Fruit fly (Drosophila melanogaster) whole organism, embryonic: ENCODE results near the gene GluClalpha.

Experiments
- Awh ChIP-seq: fragments of 200-800 bp; sonication (Bioruptor generic); IDR thresholded peaks from 2 replicates; pipeline ENCODE4, ENCODE4 v1.3.6; 2022; ENCODE audit warnings: missing biosample characterization, missing genetic modification characterization
- C15 ChIP-seq: fragments of 200-800 bp; sonication (Bioruptor generic); IDR thresholded peaks from 3 replicates; pipeline ENCODE4 v1.3.6; 2022; ENCODE audit warnings: missing biosample characterization, missing genetic modification characterization
- CG10543 ChIP-seq: fragments of 200-800 bp; sonication (Bioruptor generic); optimal IDR thresholded peaks from 3 replicates; lab custom pipeline; 2017; ENCODE audit warnings: missing biosample characterization, mild to moderate bottlenecking, missing genetic modification characterization, moderate library complexity
- CG13123 ChIP-seq: fragments of 200-800 bp; sonication (Bioruptor generic); optimal IDR thresholded peaks from 2 replicates; lab custom pipeline; 2016; ENCODE audit warnings: missing biosample characterization, missing genetic modification characterization
- CG17802 ChIP-seq: fragments of 200-800 bp; sonication (Bioruptor generic); optimal IDR thresholded peaks from 2 replicates; lab custom pipeline; 2018; ENCODE audit warnings: missing biosample characterization, mild to moderate bottlenecking, missing genetic modification characterization, moderate library complexity
- CG1792 ChIP-seq: fragments of 200-800 bp; sonication (Bioruptor generic); optimal IDR thresholded peaks from 2 replicates; lab custom pipeline; 2016; ENCODE audit warnings: missing biosample characterization, missing genetic modification characterization
- CG18476 ChIP-seq: fragments of 200-800 bp; sonication (Bioruptor generic); optimal IDR thresholded peaks from 2 replicates; lab custom pipeline; 2016; ENCODE audit warnings: missing biosample characterization, mild to moderate bottlenecking, missing genetic modification characterization
- CG18764 ChIP-seq: fragments of 200-800 bp; sonication (Bioruptor generic); optimal IDR thresholded peaks from 3 replicates; lab custom pipeline; 2016; ENCODE audit warnings: missing biosample characterization, missing genetic modification characterization
- CG2199 ChIP-seq: fragments of 200-800 bp; sonication (Bioruptor generic); IDR thresholded peaks from 3 replicates; pipeline ENCODE4 v1.3.6; 2022; ENCODE audit warnings: missing biosample characterization, missing genetic modification characterization
- CG2678 ChIP-seq: fragments of 200-800 bp; sonication (Bioruptor generic); optimal IDR thresholded peaks from 3 replicates; lab custom pipeline; 2019; ENCODE audit warnings: missing biosample characterization, mild to moderate bottlenecking, missing genetic modification characterization, moderate library complexity
- CG2712 ChIP-seq: fragments of 200-800 bp; optimal IDR thresholded peaks from 3 replicates; lab custom pipeline; 2019; ENCODE audit warnings: missing biosample characterization, mild to moderate bottlenecking, missing genetic modification characterization, moderate library complexity
- CG30431 ChIP-seq: fragments of 200-800 bp; sonication (Bioruptor generic); optimal IDR thresholded peaks from 2 replicates; lab custom pipeline; 2017; ENCODE audit warnings: missing biosample characterization, missing genetic modification characterization
- CG31388 ChIP-seq: fragments of 200-800 bp; sonication (Bioruptor generic); optimal IDR thresholded peaks from 2 replicates; lab custom pipeline; 2016; ENCODE audit warnings: missing biosample characterization, missing genetic modification characterization
- CG3281 ChIP-seq: fragments of 200-800 bp; sonication (Bioruptor generic); optimal IDR thresholded peaks from 3 replicates; lab custom pipeline; 2017; ENCODE audit warnings: missing biosample characterization, mild to moderate bottlenecking, missing genetic modification characterization
- CG4707 ChIP-seq: fragments of 200-800 bp; sonication (Bioruptor generic); optimal IDR thresholded peaks from 2 replicates; lab custom pipeline; 2018; ENCODE audit warnings: missing biosample characterization, mild to moderate bottlenecking, missing genetic modification characterization, moderate library complexity
- CG6175 ChIP-seq: fragments of 200-800 bp; sonication (Bioruptor generic); IDR thresholded peaks from 3 replicates; pipeline ENCODE4 v1.3.6; 2022; ENCODE audit warnings: missing biosample characterization, missing genetic modification characterization
- CG9817 ChIP-seq: fragments of 200-800 bp; sonication (Bioruptor generic); optimal IDR thresholded peaks from 2 replicates; lab custom pipeline; 2018; ENCODE audit warnings: missing biosample characterization, mild to moderate bottlenecking, missing genetic modification characterization, moderate library complexity
- Camta ChIP-seq: fragments of 200-800 bp; sonication (Bioruptor generic); optimal IDR thresholded peaks from 2 replicates; lab custom pipeline; 2016; ENCODE audit warnings: missing biosample characterization, missing genetic modification characterization
- D19A ChIP-seq: fragments of 200-800 bp; optimal IDR thresholded peaks from 3 replicates; lab custom pipeline; 2019; ENCODE audit warnings: missing biosample characterization, mild to moderate bottlenecking, missing genetic modification characterization, moderate library complexity
- Dref ChIP-seq: fragments of 200-800 bp; sonication (Bioruptor generic); IDR thresholded peaks from 2 replicates; pipeline ENCODE4 v1.3.6; 2022; ENCODE audit warnings: missing biosample characterization, missing genetic modification characterization
- E2f2 ChIP-seq: fragments of 200-800 bp; sonication (Bioruptor generic); IDR thresholded peaks from 2 replicates; pipeline ENCODE4 v1.3.6; 2022; ENCODE audit warnings: missing biosample characterization, missing genetic modification characterization
- Ets65A ChIP-seq: fragments of 200-800 bp; sonication (Bioruptor generic); peaks from one replicate; lab custom pipeline; 2016; ENCODE audit warnings: missing biosample characterization, missing genetic modification characterization
- Hand ChIP-seq: fragments of 200-800 bp; sonication (Bioruptor generic); optimal IDR thresholded peaks from 2 replicates; lab custom pipeline; 2017; ENCODE audit warnings: mild to moderate bottlenecking, missing biosample characterization, missing genetic modification reagents, missing genetic modification characterization
- Lpt ChIP-seq: fragments of >200 bp; optimal IDR thresholded peaks from 2 replicates; lab custom pipeline; 2018; ENCODE audit warnings: missing biosample characterization, missing genetic modification characterization
- NC2α ChIP-seq: fragments of 200-800 bp; sonication (Bioruptor generic); optimal IDR thresholded peaks from 2 replicates; lab custom pipeline; 2016; ENCODE audit warnings: missing biosample characterization, missing genetic modification characterization
- Nf-YB ChIP-seq: fragments of 200-800 bp; sonication (Bioruptor generic); optimal IDR thresholded peaks from 3 replicates; lab custom pipeline; 2019; ENCODE audit warnings: missing biosample characterization, mild to moderate bottlenecking, missing genetic modification characterization, moderate library complexity
- Pdp1 ChIP-seq, 2 experiments: fragments of 200-800 bp; sonication (Bioruptor generic); optimal IDR thresholded peaks; 3 replicates each; lab custom pipeline; 2016; ENCODE audit warnings: missing biosample characterization in 2 of 2, missing genetic modification characterization in 2 of 2, mild to moderate bottlenecking in 1 of 2, moderate library complexity in 1 of 2
- Rx ChIP-seq: fragments of 200-800 bp; sonication (Bioruptor generic); IDR thresholded peaks from 2 replicates; pipeline ENCODE4 v1.3.6; 2022; ENCODE audit warnings: missing biosample characterization, missing genetic modification characterization
- Sin3A ChIP-seq: fragments of >200 bp; optimal IDR thresholded peaks from 2 replicates; lab custom pipeline; 2018
- Six4 ChIP-seq: fragments of 200-800 bp; sonication (Bioruptor generic); optimal IDR thresholded peaks from 2 replicates; lab custom pipeline; 2016; ENCODE audit warnings: missing biosample characterization, missing genetic modification characterization
- ac ChIP-seq: fragments of 200-800 bp; sonication (Bioruptor generic); optimal IDR thresholded peaks from 3 replicates; lab custom pipeline; 2017; ENCODE audit warnings: missing biosample characterization, mild to moderate bottlenecking, missing genetic modification characterization
- aop ChIP-seq: fragments of 200-800 bp; sonication (Bioruptor generic); IDR thresholded peaks from 2 replicates; pipeline ENCODE4 v1.3.6; 2022; ENCODE audit warnings: missing biosample characterization, missing genetic modification characterization
- ap ChIP-seq: fragments of 200-800 bp; sonication (Bioruptor generic); IDR thresholded peaks from 2 replicates; pipeline ENCODE4 v1.3.6; 2022; ENCODE audit warnings: missing biosample characterization, missing genetic modification characterization
- bab2 ChIP-seq: fragments of 200-800 bp; sonication (Bioruptor generic); optimal IDR thresholded peaks from 2 replicates; lab custom pipeline; 2016; ENCODE audit warnings: missing biosample characterization, missing genetic modification characterization
- bsh ChIP-seq, 2 experiments: fragments of 200-800 bp; sonication (Bioruptor generic); optimal IDR thresholded peaks; 2 replicates each; lab custom pipeline; 2017 to 2018; ENCODE audit warnings: mild to moderate bottlenecking in 2 of 2, missing biosample characterization in 2 of 2, missing genetic modification characterization in 2 of 2, moderate library complexity in 1 of 2
- btn ChIP-seq: fragments of 200-800 bp; sonication (Bioruptor generic); optimal IDR thresholded peaks from 2 replicates; lab custom pipeline; 2016; ENCODE audit warnings: missing biosample characterization, missing genetic modification characterization
- cg ChIP-seq: fragments of 200-800 bp; sonication (Bioruptor generic); optimal IDR thresholded peaks from 3 replicates; lab custom pipeline; 2019; ENCODE audit warnings: missing biosample characterization, mild to moderate bottlenecking, missing genetic modification characterization, moderate library complexity
- ewg ChIP-seq: fragments of 200-800 bp; sonication (Bioruptor generic); optimal IDR thresholded peaks from 3 replicates; lab custom pipeline; 2017; ENCODE audit warnings: mild to moderate bottlenecking, missing biosample characterization, missing genetic modification reagents, missing genetic modification characterization
- hkb ChIP-seq, 2 experiments: fragments of 200-800 bp in 1 of 2; fragments of >200 bp in 1 of 2; sonication (Bioruptor generic) in 1 of 2; IDR thresholded peaks in 1 of 2; optimal IDR thresholded peaks in 1 of 2; 2 replicates each; pipeline versions ENCODE4 v1.3.6 to Lab custom; 2017 to 2022; ENCODE audit warnings: missing biosample characterization in 1 of 2, missing genetic modification characterization in 1 of 2
- mirr ChIP-seq: fragments of 200-800 bp; sonication (Bioruptor generic); optimal IDR thresholded peaks from 3 replicates; lab custom pipeline; 2018; ENCODE audit warnings: missing biosample characterization, mild to moderate bottlenecking, missing genetic modification characterization
- repo ChIP-seq: fragments of 200-800 bp; sonication (Bioruptor generic); optimal IDR thresholded peaks from 2 replicates; lab custom pipeline; 2016; ENCODE audit warnings: missing biosample characterization, missing genetic modification characterization
- ro ChIP-seq: fragments of 200-800 bp; sonication (Bioruptor generic); IDR thresholded peaks from 2 replicates; pipeline ENCODE4 v1.3.6; 2022; ENCODE audit warnings: missing biosample characterization, missing genetic modification characterization
- seq ChIP-seq: fragments of 200-800 bp; sonication (Bioruptor generic); IDR thresholded peaks from 2 replicates; pipeline ENCODE4 v1.3.6; 2022; ENCODE audit warnings: missing biosample characterization, missing genetic modification characterization
- so ChIP-seq: fragments of 200-800 bp; sonication (Bioruptor generic); IDR thresholded peaks from 3 replicates; pipeline ENCODE4 v1.3.6; 2022; ENCODE audit warnings: missing biosample characterization, missing genetic modification characterization
- trh ChIP-seq: fragments of 200-800 bp; sonication (Bioruptor generic); optimal IDR thresholded peaks from 2 replicates; lab custom pipeline; 2016; ENCODE audit warnings: missing biosample characterization, missing genetic modification characterization
- yki ChIP-seq: fragments of >200 bp; optimal IDR thresholded peaks from 3 replicates; lab custom pipeline; 2018
- z ChIP-seq: fragments of 200-800 bp; sonication (Bioruptor generic); IDR thresholded peaks from 3 replicates; pipeline ENCODE4 v1.3.6; 2022; ENCODE audit warnings: missing biosample characterization, missing genetic modification characterization

The GluClalpha gene

dm6 chr3R:19795332-19795731 is 64.8 kb downstream of the GluClalpha start:
- TF ChIP-seq z (GFP tag; lab: Robert Waterston, UW), result 0 out of 3 replicates have a peak, but pooled peaks have one; percentile 34
- TF ChIP-seq hkb (optimal IDR thresholded peaks at IDR 0.05; lab: Kevin White, UChicago), result no peak
- 0 out of 2 replicates have a peak, but pooled peaks have one; percentile 9 for TF ChIP-seq hkb (GFP tag; IDR thresholded peaks at IDR 0.05; lab: Robert Waterston, UW)
- no peak for TF ChIP-seq Rx
- no peak for TF ChIP-seq trh (GFP tag; lab: Kevin White, UChicago)
- no peak for TF ChIP-seq Six4
- no peak for TF ChIP-seq bab2 (GFP tag; lab: Kevin White, UChicago)
- no peak for TF ChIP-seq Lpt (GFP tag; lab: Kevin White, UChicago)
- no peak for TF ChIP-seq ac
- no peak for TF ChIP-seq btn (GFP tag; lab: Kevin White, UChicago)
- no peak for TF ChIP-seq Hand (GFP tag; lab: Kevin White, UChicago)
- TF ChIP-seq CG30431 (GFP tag; lab: Kevin White, UChicago), result no peak
- TF ChIP-seq CG10543, result no peak
- no peak for TF ChIP-seq CG4707 (GFP tag; lab: Kevin White, UChicago)
- TF ChIP-seq mirr (GFP tag; lab: Kevin White, UChicago), result no peak
- TF ChIP-seq NC2α (GFP tag; lab: Kevin White, UChicago), result no peak
- no peak for TF ChIP-seq repo (GFP tag; lab: Kevin White, UChicago)
- TF ChIP-seq CG3281, result no peak
- TF ChIP-seq C15 (GFP tag; lab: Robert Waterston, UW), result no peak
- TF ChIP-seq Dref, result no peak
- no peak for TF ChIP-seq CG18476 (GFP tag; lab: Kevin White, UChicago)
- TF ChIP-seq CG18764, result no peak
- peak; percentile 96 for TF ChIP-seq CG2199 (GFP tag; lab: Robert Waterston, UW)
- TF ChIP-seq CG9817 (tag; lab: Kevin White, UChicago), result no peak
- TF ChIP-seq CG31388 (GFP tag; lab: Kevin White, UChicago), result no peak
- TF ChIP-seq ro (GFP tag; lab: Robert Waterston, UW), result no peak
- no peak for TF ChIP-seq bsh (GFP tag; optimal IDR thresholded peaks at IDR 0.05; lab: Kevin White, UChicago)
- TF ChIP-seq Ets65A (GFP tag; lab: Kevin White, UChicago), result peak; percentile 12
- TF ChIP-seq so (GFP tag; lab: Robert Waterston, UW), result no peak
- TF ChIP-seq aop, result no peak
- TF ChIP-seq CG1792, result no peak
- no peak for TF ChIP-seq ap (GFP tag; lab: Robert Waterston, UW)
- no peak for TF ChIP-seq ewg (GFP tag; lab: Kevin White, UChicago)
- TF ChIP-seq CG2678, result no peak
- TF ChIP-seq yki (lab: Kevin White, UChicago), result no peak
- TF ChIP-seq Sin3A, result no peak
- no peak for TF ChIP-seq CG13123
- peak; percentile 11 for TF ChIP-seq D19A
- peak in 1 of 2 experiments; percentile 65 for TF ChIP-seq Pdp1 (GFP tag; optimal IDR thresholded peaks at IDR 0.05; lab: Kevin White, UChicago)
- TF ChIP-seq cg (GFP tag; lab: Kevin White, UChicago), result peak; percentile 7
- no peak for TF ChIP-seq CG17802 (tag; lab: Kevin White, UChicago)
- TF ChIP-seq CG2712 (tag; lab: Kevin White, UChicago), result no peak
- TF ChIP-seq seq (GFP tag; lab: Robert Waterston, UW), result no peak
- no peak for TF ChIP-seq Camta (GFP tag; lab: Kevin White, UChicago)
- peak; percentile 10 for TF ChIP-seq Nf-YB (GFP tag; lab: Kevin White, UChicago)
- no peak for TF ChIP-seq E2f2 (GFP tag; lab: Robert Waterston, UW)
- no peak for TF ChIP-seq Awh
- TF ChIP-seq CG6175, result no peak
